Worm (Caenorhabditis elegans): ENCODE results near the gene his-24.
"Not testable (repeated sequence)": the region's sequence is repeated elsewhere in the genome, so short reads cannot be mapped to it uniquely, and the experiment has no call there.

his-24 gene

DNA sequence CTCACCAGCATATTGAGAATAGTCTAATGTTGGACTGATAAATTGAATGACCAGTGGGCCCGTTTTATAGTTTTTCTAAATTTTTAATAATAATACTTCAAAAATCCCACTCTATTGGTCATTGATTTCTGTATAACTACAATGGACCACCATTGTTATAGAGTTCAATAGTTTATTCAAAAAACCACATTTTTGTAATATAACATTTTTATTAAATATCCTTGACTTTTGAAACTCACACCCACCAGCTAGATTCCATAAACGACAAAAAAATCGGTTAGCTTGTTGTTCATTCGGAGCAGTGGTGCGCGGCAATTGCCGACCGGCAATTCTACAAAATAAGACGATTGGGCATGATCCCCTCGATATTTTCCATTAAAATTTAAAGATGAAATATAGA, 37.7 kb downstream of the his-24 start, which contains the start of gene nspc-18:
Gene nspc-18, minus strand, starts transcription at position 101 of the 400 bp plus-strand sequence.
- no peak for TF ChIP-seq ceh-100 (GFP tag; IDR thresholded peaks at IDR 0.05)

DNA sequence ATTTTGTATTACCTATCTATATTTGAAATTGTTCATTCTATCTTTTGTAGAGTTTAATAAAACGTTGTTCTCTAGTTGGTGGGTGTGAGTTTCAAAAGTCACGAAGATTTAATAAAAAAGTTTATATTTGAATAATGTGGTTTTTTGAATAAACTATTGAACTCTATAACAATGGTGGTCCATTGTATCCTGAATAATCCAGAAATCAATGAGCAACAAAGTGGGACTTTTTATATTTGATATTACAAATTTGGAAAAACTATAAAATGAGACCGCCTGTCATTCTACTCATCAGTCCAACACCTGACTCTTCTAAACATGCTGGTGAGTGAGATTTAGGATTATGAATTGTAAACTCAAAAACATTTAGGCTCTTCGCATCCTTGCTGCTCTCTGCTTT, 38.5 kb downstream of the his-24 start, which contains the start of gene nspc-19:
Gene nspc-19, plus strand, starts transcription at position 301 of the 400 bp plus-strand sequence.
- not testable (repeated sequence) for TF ChIP-seq ztf-25 (GFP tag; IDR thresholded peaks at IDR 0.05); zim-3 (tag; optimal IDR thresholded peaks at IDR 0.05); lsl-1 (GFP tag; optimal IDR thresholded peaks at IDR 0.05)

DNA sequence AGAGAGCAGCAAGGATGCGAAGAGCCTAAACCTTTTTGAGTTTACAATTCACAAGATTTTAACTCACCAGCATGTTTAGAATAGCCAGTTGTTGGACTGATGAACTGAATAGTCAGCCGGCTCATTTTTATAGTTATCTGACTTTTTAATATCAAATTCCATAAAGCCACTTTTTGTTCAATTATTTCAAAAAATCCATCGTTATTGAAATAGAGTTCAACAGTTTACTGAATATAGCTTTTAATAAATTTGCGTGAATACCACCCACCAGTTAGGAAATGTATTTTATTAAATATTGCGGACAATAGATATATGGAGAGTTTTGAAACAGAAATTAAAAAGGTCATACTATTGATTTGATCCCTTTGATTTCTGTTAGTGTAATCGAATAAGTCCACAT, 40.2 kb downstream of the his-24 start, which contains the start of gene nspc-20:
Gene nspc-20, minus strand, starts transcription at position 101 of the 400 bp plus-strand sequence.
- TF ChIP-seq C17E4.6 (GFP tag; IDR thresholded peaks at IDR 0.05) (no peak), madf-3 (GFP tag; IDR thresholded peaks at IDR 0.05) (no peak), nhr-27 (tag; optimal IDR thresholded peaks at IDR 0.05) (no peak), ztf-22 (GFP tag; optimal IDR thresholded peaks at IDR 0.05) (no peak), lir-1 (GFP tag; conservative IDR thresholded peaks at IDR 0.05) (no peak), efl-1 (GFP tag; optimal IDR thresholded peaks at IDR 0.05) (no peak), snpc-1.1 (tag; optimal IDR thresholded peaks at IDR 0.05; ENCODE audit: insufficient read depth) (no peak), F33H1.4 (GFP tag; IDR thresholded peaks at IDR 0.05) (no peak), nfya-1 (tag; optimal IDR thresholded peaks at IDR 0.05; ENCODE audit: borderline replicate concordance, insufficient read depth) (no peak), die-1 (tag; optimal IDR thresholded peaks at IDR 0.05) (no peak), egl-44 (GFP tag; IDR thresholded peaks at IDR 0.05) (no peak), egrh-3 (GFP tag; IDR thresholded peaks at IDR 0.05) (no peak), rpc-1 (optimal IDR thresholded peaks at IDR 0.05) (no peak), rpc-1 (tag; optimal IDR thresholded peaks at IDR 0.05) (no peak), nhr-80 (tag; optimal IDR thresholded peaks at IDR 0.05) (no peak), F52B5.7 (tag; optimal IDR thresholded peaks at IDR 0.05) (no peak), xnd-1 (tag; optimal IDR thresholded peaks at IDR 0.05) (no peak)

DNA sequence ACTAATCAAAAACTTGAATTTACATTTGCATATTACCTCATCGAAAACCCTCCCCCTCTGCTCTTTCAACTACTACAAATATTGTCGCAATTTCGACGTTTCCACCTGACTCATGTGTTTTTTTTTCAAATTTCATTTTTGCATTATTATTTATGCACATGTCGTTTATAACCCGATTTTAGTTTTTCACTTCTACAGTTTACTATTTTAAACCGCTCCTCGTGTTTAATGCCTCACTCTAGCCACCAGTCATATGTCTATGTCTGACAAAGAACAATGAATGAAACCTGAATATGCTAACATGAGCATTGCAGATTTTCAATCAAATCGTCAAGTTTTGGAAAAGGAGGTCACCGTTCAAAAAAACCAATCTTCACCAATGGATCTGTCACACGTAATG, 44.2 kb downstream of the his-24 start, which contains the start of gene T24C2.5:
Gene T24C2.5, plus strand, starts transcription at position 301 of the 400 bp plus-strand sequence.
- no peak for TF ChIP-seq F52B5.7 (tag; optimal IDR thresholded peaks at IDR 0.05)
- TF ChIP-seq ztf-3 (GFP tag; optimal IDR thresholded peaks at IDR 0.05), result no peak
- no peak for TF ChIP-seq ets-4 (GFP tag; optimal IDR thresholded peaks at IDR 0.05)
- no peak for TF ChIP-seq C17E4.6 (GFP tag; IDR thresholded peaks at IDR 0.05)
- TF ChIP-seq akir-1 (GFP tag; optimal IDR thresholded peaks at IDR 0.05), result no peak
- TF ChIP-seq lin-35 (GFP tag; optimal IDR thresholded peaks at IDR 0.05), result no peak
- no peak for TF ChIP-seq aptf-3 (GFP tag; IDR thresholded peaks at IDR 0.05)
- TF ChIP-seq F10E7.11 (tag; optimal IDR thresholded peaks at IDR 0.05), result no peak
- TF ChIP-seq ceh-100 (GFP tag; IDR thresholded peaks at IDR 0.05), result no peak

DNA sequence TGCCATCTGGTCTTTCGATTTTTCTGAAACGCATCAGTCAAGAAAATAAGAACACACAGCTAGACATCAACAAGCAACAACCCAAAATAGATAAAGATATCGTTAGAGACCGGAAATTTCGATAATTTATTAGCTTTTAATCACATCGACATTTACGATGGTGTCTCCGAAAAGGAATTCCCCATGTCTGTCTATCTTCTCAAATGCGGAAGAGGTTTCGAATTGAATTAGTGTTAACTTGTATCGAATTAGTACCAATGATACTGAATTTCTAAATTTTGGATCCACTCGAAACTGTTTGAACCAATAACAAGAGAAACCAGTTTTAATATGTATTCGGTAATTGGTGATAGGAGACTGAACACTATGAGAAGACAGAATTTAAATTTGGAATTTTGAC, 44.7 kb downstream of the his-24 start:
- TF ChIP-seq sptf-2 (GFP tag; optimal IDR thresholded peaks at IDR 0.05) (no peak), xnd-1 (tag; optimal IDR thresholded peaks at IDR 0.05) (no peak), ztf-28 (GFP tag; IDR thresholded peaks at IDR 0.05) (no peak), efl-1 (GFP tag; optimal IDR thresholded peaks at IDR 0.05) (no peak), C17E4.6 (GFP tag; IDR thresholded peaks at IDR 0.05) (no peak), ztf-25 (GFP tag; IDR thresholded peaks at IDR 0.05) (no peak), Y79H2A.3 (GFP tag; conservative IDR thresholded peaks at IDR 0.05) (no peak), F33H1.4 (GFP tag; IDR thresholded peaks at IDR 0.05) (no peak), madf-8 (GFP tag; conservative IDR thresholded peaks at IDR 0.05) (no peak), attf-6 (GFP tag; IDR thresholded peaks at IDR 0.05) (no peak)
